Worm (Caenorhabditis elegans): ENCODE measurements around the gene F59B10.4.

F59B10.4 gene

DNA sequence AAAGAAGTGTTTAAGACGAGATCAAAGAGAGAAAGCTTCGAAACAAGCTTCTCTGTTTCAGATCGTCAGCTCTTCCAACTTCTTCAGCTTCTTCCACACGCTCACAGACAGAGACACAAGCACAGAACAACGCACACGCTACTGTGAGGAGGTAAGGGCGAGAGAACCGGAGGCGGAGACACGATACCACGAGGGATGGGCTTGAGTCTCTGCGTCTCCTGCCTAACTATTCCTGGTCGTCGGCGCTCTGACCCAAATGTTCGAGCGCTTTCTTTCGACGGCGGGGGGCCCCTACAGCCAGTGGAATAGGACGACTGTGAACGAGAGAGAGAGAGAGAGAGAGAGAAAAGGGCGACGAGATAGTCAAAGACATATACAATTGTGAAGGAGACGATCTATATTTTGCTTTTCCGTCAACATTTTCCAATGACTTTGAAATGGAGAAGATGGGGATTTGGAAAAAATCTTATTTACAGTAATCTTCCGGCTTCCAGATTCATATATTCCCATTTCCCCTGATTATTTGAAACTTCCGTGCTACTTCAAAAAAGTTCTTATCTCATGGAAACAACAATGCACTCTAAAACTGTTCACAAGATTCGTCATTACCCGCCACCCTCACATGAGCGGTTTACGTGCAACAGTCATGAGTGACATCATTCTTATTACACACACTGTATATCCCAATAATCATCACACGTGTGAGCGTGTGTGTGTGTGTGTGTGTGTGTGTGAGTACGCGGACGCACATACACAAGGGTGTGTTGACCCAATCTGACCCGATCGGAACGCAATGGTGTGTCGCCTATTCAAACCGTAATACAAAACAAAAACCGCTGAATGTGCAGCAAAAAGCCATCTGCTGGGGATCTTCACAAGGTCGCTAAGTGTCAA lies 30.1 kb upstream of the F59B10.4 start:
- TF ChIP-seq lir-3 (tag; optimal IDR thresholded peaks at IDR 0.05; ENCODE audit: poor library complexity) (peak; percentile 34), unc-130 (tag; optimal IDR thresholded peaks at IDR 0.05) (peak; percentile 22), F16B12.6 (tag; optimal IDR thresholded peaks at IDR 0.05) (peak; percentile 29), jun-1 (tag; optimal IDR thresholded peaks at IDR 0.05) (peak; percentile 89), blmp-1 (tag; optimal IDR thresholded peaks at IDR 0.05) (peak; percentile 46), nhr-20 (tag; optimal IDR thresholded peaks at IDR 0.05) (peak; percentile 82), aha-1 (tag; optimal IDR thresholded peaks at IDR 0.05) (no peak), efl-1 (optimal IDR thresholded peaks at IDR 0.05) (peak; percentile 71 to 82), efl-1 (GFP tag; optimal IDR thresholded peaks at IDR 0.05 in 1 of 2) (peak; percentile 44 to 92), efl-3 (GFP tag; optimal IDR thresholded peaks at IDR 0.05) (no peak), snpc-4 (tag; optimal IDR thresholded peaks at IDR 0.05) (peak; percentile 59), sup-37 (GFP tag; optimal IDR thresholded peaks at IDR 0.05) (peak; percentile 5), sptf-1 (tag; optimal IDR thresholded peaks at IDR 0.05) (no peak), sox-4 (tag; optimal IDR thresholded peaks at IDR 0.05) (peak; percentile 36), dsc-1 (tag; optimal IDR thresholded peaks at IDR 0.05) (peak; percentile 57), nhr-12 (tag; optimal IDR thresholded peaks at IDR 0.05) (no peak), nhr-28 (tag; optimal IDR thresholded peaks at IDR 0.05) (no peak), nhr-90 (tag; optimal IDR thresholded peaks at IDR 0.05; ENCODE audit: poor library complexity) (peak; percentile 65), rnt-1 (tag; optimal IDR thresholded peaks at IDR 0.05) (peak; percentile 84), elt-3 (tag; optimal IDR thresholded peaks at IDR 0.05) (peak in 4 of 6 experiments; percentile 17 to 64 (median 50)), isw-1 (GFP tag; IDR thresholded peaks at IDR 0.05) (peak; percentile 59), C34B4.2 (tag; optimal IDR thresholded peaks at IDR 0.05) (no peak), irx-1 (tag; optimal IDR thresholded peaks at IDR 0.05) (peak; percentile 34), snu-23 (GFP tag; optimal IDR thresholded peaks at IDR 0.05) (peak; percentile 94), lin-15B (tag; optimal IDR thresholded peaks at IDR 0.05) (peak; percentile 44), egl-13 (tag; optimal IDR thresholded peaks at IDR 0.05) (peak; percentile 49), C16A3.4 (tag; optimal IDR thresholded peaks at IDR 0.05) (peak; percentile 85), Y116A8C.19 (tag; optimal IDR thresholded peaks at IDR 0.05; ENCODE audit: borderline replicate concordance) (no peak), ama-1 (optimal IDR thresholded peaks at IDR 0.05) (peak; percentile 97), ceh-88 (GFP tag; IDR thresholded peaks at IDR 0.05) (peak; percentile 64), nhr-19 (GFP tag; conservative IDR thresholded peaks at IDR 0.05) (peak; percentile 76), mdl-1 (tag; optimal IDR thresholded peaks at IDR 0.05) (peak; percentile 85 to 95), skn-1 (tag; optimal IDR thresholded peaks at IDR 0.05) (peak; percentile 91), fos-1 (tag; optimal IDR thresholded peaks at IDR 0.05) (peak; percentile 50), nhr-47 (tag; optimal IDR thresholded peaks at IDR 0.05) (peak; percentile 89), xbp-1 (tag; optimal IDR thresholded peaks at IDR 0.05) (peak; percentile 78), swsn-7 (tag; optimal IDR thresholded peaks at IDR 0.05) (peak; percentile 90), ztf-11 (tag; optimal IDR thresholded peaks at IDR 0.05) (peak in 1 of 2 experiments; percentile 72), lin-35 (GFP tag; optimal IDR thresholded peaks at IDR 0.05) (peak; percentile 72 to 77), dpl-1 (GFP tag; optimal IDR thresholded peaks at IDR 0.05) (peak; percentile 44 to 59 (median 45)), tbx-2 (tag; optimal IDR thresholded peaks at IDR 0.05) (peak; percentile 83), lsy-2 (tag; optimal IDR thresholded peaks at IDR 0.05) (peak; percentile 81 to 90), egl-27 (tag; optimal IDR thresholded peaks at IDR 0.05) (peak in 1 of 2 experiments; percentile 56), elt-2 (tag; optimal IDR thresholded peaks at IDR 0.05) (peak; percentile 47), vab-15 (tag; optimal IDR thresholded peaks at IDR 0.05) (no peak), lin-39 (tag; optimal IDR thresholded peaks at IDR 0.05) (no peak), ces-1 (GFP tag; optimal IDR thresholded peaks at IDR 0.05) (no peak), ceh-90 (tag; optimal IDR thresholded peaks at IDR 0.05) (no peak), nhr-237 (tag; optimal IDR thresholded peaks at IDR 0.05) (peak; percentile 48), unc-86 (tag; optimal IDR thresholded peaks at IDR 0.05) (peak; percentile 90), alr-1 (tag; optimal IDR thresholded peaks at IDR 0.05; ENCODE audit: borderline replicate concordance) (no peak)

Data from whole organism, L1 larva.